Fruit fly (Drosophila melanogaster): ENCODE data around the gene Bin1.

Bin1 gene

dm6 chr3R:16208106-16208780 is 18.9 kb upstream of the Bin1 start (continued):
- TF ChIP-seq Adf1 (GFP tag; IDR thresholded peaks at IDR 0.05) (peak; percentile 86), vvl (GFP tag; IDR thresholded peaks at IDR 0.05) (peak; percentile 64; the same call in 1 of the 2 replicates), lbe (GFP tag; optimal IDR thresholded peaks at IDR 0.05) (peak; percentile 47), ase (GFP tag; IDR thresholded peaks at IDR 0.05) (peak; percentile 49; the same call in 1 of the 3 replicates), Hr51 (GFP tag; optimal IDR thresholded peaks at IDR 0.05) (peak in 1 of 2 experiments; percentile 13), salm (tag; optimal IDR thresholded peaks at IDR 0.05) (no peak), grau (tag; optimal IDR thresholded peaks at IDR 0.05) (peak; percentile 27), CG7839 (tag; optimal IDR thresholded peaks at IDR 0.05) (no peak), cwo (GFP tag; optimal IDR thresholded peaks at IDR 0.05) (peak; percentile 55), Jarid2 (GFP tag; optimal IDR thresholded peaks at IDR 0.05) (no peak), Tbp (GFP tag; optimal IDR thresholded peaks at IDR 0.05) (no peak), CkIIα-i1 (GFP tag; IDR thresholded peaks at IDR 0.05) (no peak), pum (GFP tag; optimal IDR thresholded peaks at IDR 0.05) (no peak), sug (tag; optimal IDR thresholded peaks at IDR 0.05) (peak; percentile 46), tna (GFP tag; IDR thresholded peaks at IDR 0.05; ENCODE audit: partially characterized antibody) (peak; percentile 42; the same call in 1 of the 2 replicates), CG7357 (GFP tag; IDR thresholded peaks at IDR 0.05) (no peak), chm (GFP tag; IDR thresholded peaks at IDR 0.05) (peak; percentile 57), CG15514 (GFP tag; optimal IDR thresholded peaks at IDR 0.05) (peak; percentile 17), Med (GFP tag) (peak; percentile 88), Dbx (GFP tag; IDR thresholded peaks at IDR 0.05) (peak; percentile 44; the same call in 1 of the 3 replicates), CG11560 (tag; IDR thresholded peaks at IDR 0.05) (no peak), CG18476 (GFP tag; optimal IDR thresholded peaks at IDR 0.05) (no peak)

- TF ChIP-seq HHEX (GFP tag; optimal IDR thresholded peaks at IDR 0.05): peak; percentile 38
- TF ChIP-seq CG2889 (GFP tag; IDR thresholded peaks at IDR 0.05): no peak
- peak; percentile 97 for TF ChIP-seq CG5180 (GFP tag; optimal IDR thresholded peaks at IDR 0.05)
- TF ChIP-seq gsb (GFP tag; IDR thresholded peaks at IDR 0.05): peak; percentile 44
- TF ChIP-seq Aef1 (GFP tag; IDR thresholded peaks at IDR 0.05): peak; percentile 71
- no peak for TF ChIP-seq CG4730 (GFP tag; IDR thresholded peaks at IDR 0.05)
- peak; percentile 60 for TF ChIP-seq B-H2 (GFP tag; optimal IDR thresholded peaks at IDR 0.05)
- peak; percentile 22 for TF ChIP-seq org-1 (GFP tag; optimal IDR thresholded peaks at IDR 0.05)
- peak; percentile 5 for TF ChIP-seq CG15269 (tag; optimal IDR thresholded peaks at IDR 0.05)
- TF ChIP-seq tna (GFP tag; IDR thresholded peaks at IDR 0.05; ENCODE audit: partially characterized antibody): 0 out of 2 replicates have a peak, but pooled peaks have one; percentile 9
- TF ChIP-seq CG9609 (GFP tag; optimal IDR thresholded peaks at IDR 0.05): peak; percentile 6
- peak; percentile 51; the same call in 2 of the 3 replicates for TF ChIP-seq zfh1 (GFP tag; IDR thresholded peaks at IDR 0.05)
- peak; percentile 71 for TF ChIP-seq dm (GFP tag; optimal IDR thresholded peaks at IDR 0.05)
- peak; percentile 59; the same call in 1 of the 2 replicates for TF ChIP-seq sob (GFP tag; IDR thresholded peaks at IDR 0.05)
- peak; percentile 2 for TF ChIP-seq nerfin-1 (tag; optimal IDR thresholded peaks at IDR 0.05)
- TF ChIP-seq tin (GFP tag; optimal IDR thresholded peaks at IDR 0.05): no peak
- TF ChIP-seq Adf1 (GFP tag; IDR thresholded peaks at IDR 0.05): peak; percentile 92
- TF ChIP-seq ato (GFP tag; IDR thresholded peaks at IDR 0.05; ENCODE audit: partially characterized antibody): 0 out of 2 replicates have a peak, but pooled peaks have one; percentile 50
- peak in 1 of 2 experiments; percentile 11 for TF ChIP-seq Trl (optimal IDR thresholded peaks at IDR 0.05)
- no peak for TF ChIP-seq Trl (GFP tag; optimal IDR thresholded peaks at IDR 0.05)
- no peak for TF ChIP-seq tio (GFP tag; optimal IDR thresholded peaks at IDR 0.05)
- TF ChIP-seq Med (GFP tag): peak; percentile 88
- TF ChIP-seq CG34224 (GFP tag; IDR thresholded peaks at IDR 0.05; ENCODE audit: partially characterized antibody): peak; percentile 31; the same call in 1 of the 3 replicates
- TF ChIP-seq Hr78 (GFP tag; optimal IDR thresholded peaks at IDR 0.05): peak in 1 of 2 experiments; percentile 55
- peak; percentile 44 for TF ChIP-seq Dek (tag; optimal IDR thresholded peaks at IDR 0.05)
- no peak for TF ChIP-seq CG9797 (GFP tag; optimal IDR thresholded peaks at IDR 0.05)
- TF ChIP-seq Fer3 (tag; optimal IDR thresholded peaks at IDR 0.05): no peak
- peak; percentile 27 for TF ChIP-seq CG3838 (GFP tag; optimal IDR thresholded peaks at IDR 0.05)
- peak; percentile 70 for TF ChIP-seq CG11504 (tag; optimal IDR thresholded peaks at IDR 0.05)
Observed at dm6 chr3R:16207074-16207609, 17.8 kb upstream of the Bin1 start.
